Fruit fly (Drosophila melanogaster) whole organism: ENCODE results near the gene Trf.

Experiments used
- CG8478 ChIP-seq: fragments of >200 bp; optimal IDR thresholded peaks from 2 replicates; lab custom pipeline; 2018; ENCODE audit warnings: inconsistent platforms
- Dll ChIP-seq: fragments of >200 bp; optimal IDR thresholded peaks from 2 replicates; lab custom pipeline; 2017
- EcR ChIP-seq, 2 experiments: fragments of >200 bp; optimal IDR thresholded peaks; 2 replicates each; lab custom pipeline; 2017; ENCODE audit warnings: missing biosample characterization in 2 of 2, missing genetic modification characterization in 2 of 2, missing genetic modification reagents in 2 of 2
- pan ChIP-seq: fragments of >200 bp; optimal IDR thresholded peaks from 2 replicates; lab custom pipeline; 2017
- psq ChIP-seq: fragments of >200 bp; optimal IDR thresholded peaks from 2 replicates; lab custom pipeline; 2017
- usp ChIP-seq: fragments of >200 bp; optimal IDR thresholded peaks from 2 replicates; lab custom pipeline; 2017; ENCODE audit warnings: missing biosample characterization, missing genetic modification characterization, mixed read lengths

- no peak for TF ChIP-seq pan (lab: Kevin White, UChicago)
- TF ChIP-seq Dll (lab: Kevin White, UChicago): no peak
- no peak for TF ChIP-seq usp
- no peak for TF ChIP-seq CG8478 (lab: Kevin White, UChicago)
- no peak for TF ChIP-seq psq (lab: Kevin White, UChicago)
- no peak for TF ChIP-seq EcR (GFP tag; optimal IDR thresholded peaks at IDR 0.05; lab: Kevin White, UChicago)
These were observed 21.5 kb downstream of the Trf start for dm6 chr2L:8094058-8094825.
